Fruit fly (Drosophila melanogaster) whole organism, embryonic: ENCODE measurements around the gene CG14696.

Source experiments
- Abd-B ChIP-seq: fragments of 200-800 bp; sonication (Bioruptor generic); optimal IDR thresholded peaks from 2 replicates; lab custom pipeline; 2018; ENCODE audit warnings: missing biosample characterization, mild to moderate bottlenecking, missing genetic modification characterization, moderate library complexity
- Atf3 ChIP-seq: fragments of 200-800 bp; sonication (Bioruptor generic); optimal IDR thresholded peaks from 3 replicates; lab custom pipeline; 2016; ENCODE audit warnings: missing biosample characterization, missing genetic modification characterization
- Atf6 ChIP-seq: fragments of 200-800 bp; sonication (Bioruptor generic); IDR thresholded peaks from 2 replicates; pipeline ENCODE4 v1.3.6; 2022; ENCODE audit warnings: missing biosample characterization, missing genetic modification characterization
- BtbVII ChIP-seq: fragments of 200-800 bp; sonication (Bioruptor generic); optimal IDR thresholded peaks from 3 replicates; lab custom pipeline; 2017; ENCODE audit warnings: missing biosample characterization, mild to moderate bottlenecking, missing genetic modification characterization
- CG10267 ChIP-seq: fragments of 200-800 bp; sonication (Bioruptor generic); optimal IDR thresholded peaks from 2 replicates; lab custom pipeline; 2018; ENCODE audit warnings: missing biosample characterization, mild to moderate bottlenecking, missing genetic modification characterization, moderate library complexity
- CG10431 ChIP-seq: fragments of 200-800 bp; sonication (Bioruptor generic); optimal IDR thresholded peaks from 3 replicates; lab custom pipeline; 2018; ENCODE audit warnings: missing biosample characterization, mild to moderate bottlenecking, missing genetic modification characterization
- CG11398 ChIP-seq: fragments of 200-800 bp; sonication (Bioruptor generic); optimal IDR thresholded peaks from 2 replicates; lab custom pipeline; 2016; ENCODE audit warnings: missing biosample characterization, missing genetic modification characterization
- CG11456 ChIP-seq: fragments of 200-800 bp; sonication (Bioruptor generic); IDR thresholded peaks from 3 replicates; pipeline ENCODE4 v1.3.6; 2022; ENCODE audit warnings: missing biosample characterization, missing genetic modification characterization
- CG15073 ChIP-seq: fragments of 200-800 bp; sonication (Bioruptor generic); optimal IDR thresholded peaks from 2 replicates; lab custom pipeline; 2016; ENCODE audit warnings: missing biosample characterization, missing genetic modification characterization
- CG15696 ChIP-seq: fragments of 200-800 bp; sonication (Bioruptor generic); optimal IDR thresholded peaks from 2 replicates; lab custom pipeline; 2019; ENCODE audit warnings: missing biosample characterization, mild to moderate bottlenecking, missing genetic modification characterization, moderate library complexity
- CG1603 ChIP-seq: fragments of 200-800 bp; sonication (Bioruptor generic); optimal IDR thresholded peaks from 2 replicates; lab custom pipeline; 2019; ENCODE audit warnings: missing biosample characterization, mild to moderate bottlenecking, missing genetic modification characterization, moderate library complexity
- CG2129 ChIP-seq: fragments of 200-800 bp; sonication (Bioruptor generic); IDR thresholded peaks from 2 replicates; pipeline ENCODE4 v1.3.6; 2022; ENCODE audit warnings: missing biosample characterization, missing genetic modification characterization; ENCODE audit not compliant: partially characterized antibody
- CG33213 ChIP-seq: fragments of 200-800 bp; sonication (Bioruptor generic); optimal IDR thresholded peaks from 3 replicates; lab custom pipeline; 2016; ENCODE audit warnings: missing biosample characterization, missing genetic modification characterization
- CG42726 ChIP-seq: fragments of 200-800 bp; sonication (Bioruptor generic); IDR thresholded peaks from 2 replicates; pipeline ENCODE4 v1.3.6; 2022; ENCODE audit warnings: missing biosample characterization, missing genetic modification characterization; ENCODE audit not compliant: partially characterized antibody
- CG4404 ChIP-seq: fragments of 200-800 bp; sonication (Bioruptor generic); IDR thresholded peaks from 2 replicates; pipeline ENCODE4 v1.3.6; 2022; ENCODE audit warnings: missing biosample characterization, missing genetic modification characterization
- CG4424 ChIP-seq: fragments of 200-800 bp; sonication (Bioruptor generic); optimal IDR thresholded peaks from 3 replicates; lab custom pipeline; 2016; ENCODE audit warnings: missing biosample characterization, missing genetic modification characterization
- CG9609 ChIP-seq: fragments of 200-800 bp; sonication (Bioruptor generic); optimal IDR thresholded peaks from 3 replicates; lab custom pipeline; 2016; ENCODE audit warnings: missing biosample characterization, missing genetic modification characterization
- CG9932 ChIP-seq: fragments of 200-800 bp; sonication (Bioruptor generic); IDR thresholded peaks from 2 replicates; pipeline ENCODE4 v1.3.6; 2022; ENCODE audit warnings: missing biosample characterization, missing genetic modification characterization
- CHES-1-like ChIP-seq: fragments of 200-800 bp; sonication (Bioruptor generic); optimal IDR thresholded peaks from 2 replicates; lab custom pipeline; 2016; ENCODE audit warnings: missing biosample characterization, missing genetic modification characterization
- CTCF ChIP-seq: fragments of 200-800 bp; sonication (Bioruptor generic); optimal IDR thresholded peaks from 2 replicates; lab custom pipeline; 2017; ENCODE audit warnings: missing biosample characterization, mild to moderate bottlenecking, missing genetic modification characterization, moderate library complexity
- Dref ChIP-seq: fragments of 200-800 bp; sonication (Bioruptor generic); IDR thresholded peaks from 2 replicates; pipeline ENCODE4 v1.3.6; 2022; ENCODE audit warnings: missing biosample characterization, missing genetic modification characterization
- E2f1 ChIP-seq: fragments of 200-800 bp; sonication (Bioruptor generic); IDR thresholded peaks from 2 replicates; pipeline ENCODE4 v1.3.6; 2022; ENCODE audit warnings: missing biosample characterization, missing genetic modification characterization
- Eip74EF ChIP-seq, 2 experiments: fragments of 200-800 bp in 1 of 2; fragments of >200 bp in 1 of 2; sonication (Bioruptor generic) in 1 of 2; optimal IDR thresholded peaks; 2 replicates each; lab custom pipeline; 2017 to 2019; ENCODE audit warnings: missing biosample characterization in 2 of 2, missing genetic modification characterization in 2 of 2, mild to moderate bottlenecking in 1 of 2, moderate library complexity in 1 of 2
- Elba2 ChIP-seq: fragments of 200-800 bp; sonication (Bioruptor generic); optimal IDR thresholded peaks from 3 replicates; lab custom pipeline; 2016; ENCODE audit warnings: missing biosample characterization, missing genetic modification characterization
- Ets97D ChIP-seq: fragments of 200-800 bp; sonication (Bioruptor generic); optimal IDR thresholded peaks from 3 replicates; lab custom pipeline; 2016; ENCODE audit warnings: missing biosample characterization, missing genetic modification characterization
- Gsc ChIP-seq: fragments of 200-800 bp; sonication (Bioruptor generic); IDR thresholded peaks from 2 replicates; pipeline ENCODE4 v1.3.6; 2022; ENCODE audit warnings: missing biosample characterization, missing genetic modification characterization
- HLH54F ChIP-seq: fragments of 200-800 bp; sonication (Bioruptor generic); optimal IDR thresholded peaks from 3 replicates; lab custom pipeline; 2016; ENCODE audit warnings: missing biosample characterization, missing genetic modification characterization
- Hr78 ChIP-seq, 2 experiments: fragments of 200-800 bp in 1 of 2; fragments of >200 bp in 1 of 2; sonication (Bioruptor generic) in 1 of 2; optimal IDR thresholded peaks; 2 replicates each; lab custom pipeline; 2017 to 2019; ENCODE audit warnings: missing biosample characterization in 2 of 2, missing genetic modification characterization in 2 of 2, mild to moderate bottlenecking in 1 of 2, moderate library complexity in 1 of 2
- Max ChIP-seq: fragments of 200-800 bp; sonication (Bioruptor generic); optimal IDR thresholded peaks from 2 replicates; lab custom pipeline; 2016; ENCODE audit warnings: missing biosample characterization, mild to moderate bottlenecking, missing genetic modification characterization
- Med ChIP-seq: fragments of 200-800 bp; sonication (Bioruptor generic); peaks from one replicate; lab custom pipeline; 2016; ENCODE audit warnings: missing biosample characterization, missing genetic modification characterization, mild to moderate bottlenecking, inconsistent platforms, moderate library complexity
- Ptx1 ChIP-seq: fragments of 200-800 bp; sonication (Bioruptor generic); IDR thresholded peaks from 2 replicates; pipeline ENCODE4 v1.3.6; 2022; ENCODE audit warnings: missing biosample characterization, missing genetic modification characterization
- Sox100B ChIP-seq: fragments of 200-800 bp; sonication (Bioruptor generic); optimal IDR thresholded peaks from 3 replicates; lab custom pipeline; 2018; ENCODE audit warnings: missing biosample characterization, mild to moderate bottlenecking, missing genetic modification characterization
- Trl ChIP-seq, 3 experiments: fragments of >200 bp in 2 of 3; fragments of 200-800 bp in 1 of 3; sonication (Bioruptor generic) in 1 of 3; optimal IDR thresholded peaks; 2 replicates in 1 of 3; 3 replicates in 2 of 3; lab custom pipeline; 2016 to 2017; ENCODE audit warnings: missing biosample characterization in 1 of 3, missing genetic modification characterization in 1 of 3
- az2 ChIP-seq: fragments of 200-800 bp; sonication (Bioruptor generic); optimal IDR thresholded peaks from 3 replicates; lab custom pipeline; 2016; ENCODE audit warnings: missing biosample characterization, missing genetic modification characterization
- bcd ChIP-seq: fragments of 200-800 bp; sonication (Bioruptor generic); optimal IDR thresholded peaks from 2 replicates; lab custom pipeline; 2017; ENCODE audit warnings: missing biosample characterization, mild to moderate bottlenecking, missing genetic modification characterization
- chn ChIP-seq: fragments of 200-800 bp; sonication (Bioruptor generic); optimal IDR thresholded peaks from 2 replicates; lab custom pipeline; 2016; ENCODE audit warnings: missing biosample characterization, missing genetic modification characterization
- da ChIP-seq: fragments of 200-800 bp; sonication (Bioruptor generic); optimal IDR thresholded peaks from 2 replicates; lab custom pipeline; 2016; ENCODE audit warnings: missing biosample characterization, missing genetic modification characterization
- fd64A ChIP-seq: fragments of 200-800 bp; sonication (Bioruptor generic); optimal IDR thresholded peaks from 3 replicates; lab custom pipeline; 2018; ENCODE audit warnings: missing biosample characterization, mild to moderate bottlenecking, missing genetic modification characterization
- kni ChIP-seq: fragments of 200-800 bp; sonication (Bioruptor generic); optimal IDR thresholded peaks from 3 replicates; lab custom pipeline; 2017; ENCODE audit warnings: mild to moderate bottlenecking, missing biosample characterization, missing genetic modification reagents, missing genetic modification characterization
- maf-S ChIP-seq: fragments of 200-800 bp; sonication (Bioruptor generic); optimal IDR thresholded peaks from 2 replicates; lab custom pipeline; 2016; ENCODE audit warnings: missing biosample characterization, missing genetic modification characterization
- p53 ChIP-seq: fragments of 200-800 bp; sonication (Bioruptor generic); optimal IDR thresholded peaks from 2 replicates; lab custom pipeline; 2016; ENCODE audit warnings: missing biosample characterization, missing genetic modification characterization
- phol ChIP-seq: fragments of 200-800 bp; sonication (Bioruptor generic); optimal IDR thresholded peaks from 3 replicates; lab custom pipeline; 2018; ENCODE audit warnings: missing biosample characterization, mild to moderate bottlenecking, missing genetic modification characterization, moderate library complexity
- pum ChIP-seq: fragments of 200-800 bp; sonication (Bioruptor generic); optimal IDR thresholded peaks from 2 replicates; lab custom pipeline; 2016; ENCODE audit warnings: missing biosample characterization, missing genetic modification characterization
- sens-2 ChIP-seq: fragments of 200-800 bp; sonication (Bioruptor generic); IDR thresholded peaks from 2 replicates; pipeline ENCODE4 v1.3.6; 2022; ENCODE audit warnings: missing biosample characterization, missing genetic modification characterization
- slp2 ChIP-seq: fragments of 200-800 bp; sonication (Bioruptor generic); optimal IDR thresholded peaks from 2 replicates; lab custom pipeline; 2016; ENCODE audit warnings: missing biosample characterization, missing genetic modification characterization
- so ChIP-seq: fragments of 200-800 bp; sonication (Bioruptor generic); IDR thresholded peaks from 3 replicates; pipeline ENCODE4 v1.3.6; 2022; ENCODE audit warnings: missing biosample characterization, missing genetic modification characterization
- wek ChIP-seq: fragments of 200-800 bp; sonication (Bioruptor generic); optimal IDR thresholded peaks from 3 replicates; lab custom pipeline; 2018; ENCODE audit warnings: missing biosample characterization, mild to moderate bottlenecking, missing genetic modification characterization, moderate library complexity
- zfh2 ChIP-seq: fragments of 200-800 bp; sonication (Bioruptor generic); optimal IDR thresholded peaks from 2 replicates; lab custom pipeline; 2016; ENCODE audit warnings: missing biosample characterization, missing genetic modification characterization

Gene CG14696

DNA sequence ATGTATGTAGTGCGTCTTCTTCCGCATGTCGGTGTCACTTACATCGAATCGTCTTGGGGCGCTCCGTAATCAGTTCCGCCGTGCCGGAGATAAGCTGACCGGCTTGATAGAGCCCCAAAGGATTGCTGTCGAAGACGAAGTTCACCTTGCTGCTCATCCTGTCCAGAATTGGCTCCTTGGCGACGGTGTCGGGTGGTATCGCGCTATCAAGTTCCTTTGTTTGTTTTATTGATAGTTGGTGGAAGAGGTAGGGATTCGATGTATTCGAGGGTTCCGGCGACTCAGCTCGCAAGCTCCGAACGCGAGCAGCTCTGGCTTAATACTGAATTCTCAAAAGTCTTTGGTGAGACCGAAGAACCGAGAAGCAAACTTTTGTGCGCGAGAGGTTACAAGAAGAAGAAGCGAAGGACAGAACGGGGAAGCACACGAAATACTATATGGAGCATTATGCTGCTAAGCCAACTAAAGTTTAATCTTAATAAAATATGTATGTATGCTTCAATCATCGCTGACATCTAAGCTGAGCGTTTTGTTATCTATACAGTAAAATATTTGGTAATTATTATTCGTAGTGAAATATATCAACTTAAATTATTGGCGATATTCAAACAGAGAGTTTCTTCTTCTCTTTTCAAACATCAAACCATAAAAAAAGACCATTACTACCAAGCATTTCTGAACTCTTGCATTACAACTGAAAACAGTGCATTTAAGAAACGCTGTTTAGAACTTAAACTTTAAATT is at the start of gene CG14696 (continued):
- no peak for TF ChIP-seq Max (GFP tag; lab: Kevin White, UChicago)
- no peak for TF ChIP-seq CG10267 (tag; lab: Kevin White, UChicago)
- no peak for TF ChIP-seq Atf6 (GFP tag; lab: Robert Waterston, UW)
- peak in 1 of 2 experiments; percentile 63 for TF ChIP-seq Eip74EF (GFP tag; optimal IDR thresholded peaks at IDR 0.05; lab: Kevin White, UChicago)
- TF ChIP-seq Atf3 (GFP tag; lab: Kevin White, UChicago): peak; percentile 5
- 0 out of 2 replicates have a peak, but pooled peaks have one; percentile 22 for TF ChIP-seq Dref (GFP tag; lab: Robert Waterston, UW)
- TF ChIP-seq, all 482 proteins: peak for 22

- TF ChIP-seq CG11456 (GFP tag; lab: Robert Waterston, UW) (0 out of 3 replicates have a peak, but pooled peaks have one; percentile 23), az2 (GFP tag; lab: Kevin White, UChicago) (no peak), HLH54F (GFP tag; lab: Kevin White, UChicago) (peak; percentile 10), Ets97D (GFP tag; lab: Kevin White, UChicago) (peak; percentile 90), da (GFP tag; lab: Kevin White, UChicago) (no peak), CG15073 (GFP tag; lab: Kevin White, UChicago) (no peak), CG9609 (GFP tag; lab: Kevin White, UChicago) (peak; percentile 56), CG33213 (peak; percentile 73), kni (no peak), Gsc (GFP tag; lab: Robert Waterston, UW) (no peak), CG4404 (GFP tag; lab: Robert Waterston, UW) (no peak), Hr78 (GFP tag; optimal IDR thresholded peaks at IDR 0.05; lab: Kevin White, UChicago) (no peak), E2f1 (GFP tag; lab: Robert Waterston, UW) (no peak), CTCF (GFP tag; lab: Kevin White, UChicago) (peak; percentile 66), p53 (GFP tag; lab: Kevin White, UChicago) (peak; percentile 27), CG11398 (GFP tag; lab: Kevin White, UChicago) (no peak), slp2 (no peak), CG2129 (GFP tag; lab: Robert Waterston, UW) (no peak), CG10431 (no peak), Abd-B (GFP tag; lab: Kevin White, UChicago) (peak; percentile 38), CG15696 (tag; lab: Kevin White, UChicago) (no peak), Trl (optimal IDR thresholded peaks at IDR 0.05; lab: Kevin White, UChicago) (no peak), Trl (GFP tag; optimal IDR thresholded peaks at IDR 0.05; lab: Kevin White, UChicago) (no peak), Med (GFP tag; lab: Kevin White, UChicago) (peak; percentile 93), chn (GFP tag; lab: Kevin White, UChicago) (no peak), CG42726 (GFP tag; lab: Robert Waterston, UW) (0 out of 2 replicates have a peak, but pooled peaks have one; percentile 50), phol (tag; lab: Kevin White, UChicago) (peak; percentile 71), CG1603 (tag; lab: Kevin White, UChicago) (peak; percentile 88), maf-S (no peak), wek (no peak), Ptx1 (GFP tag; lab: Robert Waterston, UW) (no peak), pum (no peak), Elba2 (GFP tag; lab: Kevin White, UChicago) (peak; percentile 27), CHES-1-like (GFP tag; lab: Kevin White, UChicago) (peak; percentile 51), Sox100B (no peak), sens-2 (GFP tag; lab: Robert Waterston, UW) (no peak), so (GFP tag; lab: Robert Waterston, UW) (no peak), CG9932 (GFP tag; lab: Robert Waterston, UW) (peak; percentile 48; the same call in 1 of the 2 replicates), zfh2 (GFP tag; lab: Kevin White, UChicago) (peak; percentile 26), bcd (GFP tag; lab: Kevin White, UChicago) (peak; percentile 9), fd64A (no peak), CG4424 (GFP tag; lab: Kevin White, UChicago) (no peak), BtbVII (GFP tag; lab: Kevin White, UChicago) (no peak)
Observed at dm6 chr3R:10893327-10893726, 8.5 kb upstream of the CG14696 start, which contains the start of gene CG6621. TSS of gene CG6621 (minus strand) at chr3R:10893531.
